Worm (Caenorhabditis elegans) whole organism, mixed stage, embryonic: ENCODE measurements around the gene F46C5.2.

Experiments used
- cnd-1 ChIP-seq: fragments of 200-800 bp; sonication (Bioruptor generic); optimal IDR thresholded peaks from 2 replicates; lab custom pipeline; 2018; ENCODE audit warnings: mild to moderate bottlenecking, missing genetic modification characterization, missing compliant biosample characterization
- lsy-2 ChIP-seq: fragments of 150-350 bp; optimal IDR thresholded peaks from 2 replicates; lab custom pipeline; 2014; ENCODE audit warnings: missing biosample characterization, missing genetic modification characterization
- mab-5 ChIP-seq: fragments of 150-350 bp; optimal IDR thresholded peaks from 2 replicates; lab custom pipeline; 2014; ENCODE audit warnings: missing biosample characterization, missing genetic modification characterization
- nhr-28 ChIP-seq: fragments of 150-350 bp; optimal IDR thresholded peaks from 2 replicates; lab custom pipeline; 2014; ENCODE audit warnings: missing biosample characterization, missing genetic modification characterization
- pha-4 ChIP-seq: fragments of 150-350 bp; optimal IDR thresholded peaks from 2 replicates; lab custom pipeline; 2018; ENCODE audit warnings: missing biosample characterization, missing genetic modification reagents, missing genetic modification characterization
- unc-39 ChIP-seq: fragments of 150-350 bp; optimal IDR thresholded peaks from 2 replicates; lab custom pipeline; 2014; ENCODE audit warnings: missing biosample characterization, missing genetic modification characterization

ce11 chrII:8795227-8795626 is 33.9 kb downstream of the F46C5.2 start:
- TF ChIP-seq pha-4 (no peak), nhr-28 (no peak), mab-5 (tag; lab: Kevin White, UChicago) (no peak), lsy-2 (tag; lab: Kevin White, UChicago) (no peak), cnd-1 (tag; lab: Kevin White, UChicago) (no peak), unc-39 (tag; lab: Kevin White, UChicago) (no peak)
